Fruit fly (Drosophila melanogaster) whole organism, embryonic: ENCODE measurements around the gene asl.

Source experiments
- ATbp ChIP-seq: fragments of 200-800 bp; sonication (Bioruptor generic); optimal IDR thresholded peaks from 2 replicates; lab custom pipeline; 2017; ENCODE audit warnings: missing biosample characterization, mild to moderate bottlenecking, missing genetic modification characterization, missing genetic modification reagents
- Atf6 ChIP-seq: fragments of 200-800 bp; sonication (Bioruptor generic); IDR thresholded peaks from 2 replicates; pipeline ENCODE4 v1.3.6; 2022; ENCODE audit warnings: missing biosample characterization, missing genetic modification characterization
- B-H2 ChIP-seq: fragments of 200-800 bp; sonication (Bioruptor generic); optimal IDR thresholded peaks from 2 replicates; lab custom pipeline; 2018; ENCODE audit warnings: missing biosample characterization, mild to moderate bottlenecking, missing genetic modification characterization
- CG10147 ChIP-seq: fragments of 200-800 bp; sonication (Bioruptor generic); optimal IDR thresholded peaks from 2 replicates; lab custom pipeline; 2019; ENCODE audit warnings: missing biosample characterization, mild to moderate bottlenecking, missing genetic modification characterization, moderate library complexity
- CG10654 ChIP-seq: fragments of 200-800 bp; sonication (Bioruptor generic); optimal IDR thresholded peaks from 2 replicates; lab custom pipeline; 2016; ENCODE audit warnings: missing biosample characterization, missing genetic modification characterization
- CG10959 ChIP-seq: fragments of 200-800 bp; sonication (Bioruptor generic); IDR thresholded peaks from 2 replicates; pipeline ENCODE4 v1.3.6; 2022; ENCODE audit warnings: missing biosample characterization, missing genetic modification characterization
- CG12071 ChIP-seq: fragments of 200-800 bp; sonication (Bioruptor generic); optimal IDR thresholded peaks from 3 replicates; lab custom pipeline; 2018; ENCODE audit warnings: missing biosample characterization, mild to moderate bottlenecking, missing genetic modification characterization
- CG12769 ChIP-seq: fragments of 200-800 bp; sonication (Bioruptor generic); optimal IDR thresholded peaks from 2 replicates; lab custom pipeline; 2019; ENCODE audit warnings: missing biosample characterization, mild to moderate bottlenecking, missing genetic modification characterization, moderate library complexity
- CG12942 ChIP-seq: fragments of 200-800 bp; sonication (Bioruptor generic); optimal IDR thresholded peaks from 3 replicates; lab custom pipeline; 2016; ENCODE audit warnings: missing biosample characterization, missing genetic modification characterization
- CG13123 ChIP-seq: fragments of 200-800 bp; sonication (Bioruptor generic); optimal IDR thresholded peaks from 2 replicates; lab custom pipeline; 2016; ENCODE audit warnings: missing biosample characterization, missing genetic modification characterization
- CG14860 ChIP-seq: fragments of 200-800 bp; sonication (Bioruptor generic); IDR thresholded peaks from 3 replicates; pipeline ENCODE4 v1.3.6; 2022; ENCODE audit warnings: missing biosample characterization, missing genetic modification characterization; ENCODE audit not compliant: partially characterized antibody
- CG15073 ChIP-seq: fragments of 200-800 bp; sonication (Bioruptor generic); optimal IDR thresholded peaks from 2 replicates; lab custom pipeline; 2016; ENCODE audit warnings: missing biosample characterization, missing genetic modification characterization
- CG18011 ChIP-seq: fragments of 200-800 bp; sonication (Bioruptor generic); optimal IDR thresholded peaks from 2 replicates; lab custom pipeline; 2017; ENCODE audit warnings: missing biosample characterization, missing genetic modification characterization, mild to moderate bottlenecking, moderate library complexity, missing genotype
- CG1832 ChIP-seq: fragments of 200-800 bp; sonication (Bioruptor generic); optimal IDR thresholded peaks from 2 replicates; lab custom pipeline; 2017; ENCODE audit warnings: missing biosample characterization, mild to moderate bottlenecking, missing genetic modification characterization, inconsistent platforms
- CG18619 ChIP-seq: fragments of 200-800 bp; sonication (Bioruptor generic); optimal IDR thresholded peaks from 3 replicates; lab custom pipeline; 2017; ENCODE audit warnings: missing biosample characterization, mild to moderate bottlenecking, missing genetic modification characterization
- CG3995 ChIP-seq: fragments of 200-800 bp; sonication (Bioruptor generic); optimal IDR thresholded peaks from 3 replicates; lab custom pipeline; 2016; ENCODE audit warnings: missing biosample characterization, missing genetic modification characterization
- CG42726 ChIP-seq: fragments of 200-800 bp; sonication (Bioruptor generic); IDR thresholded peaks from 2 replicates; pipeline ENCODE4 v1.3.6; 2022; ENCODE audit warnings: missing biosample characterization, missing genetic modification characterization; ENCODE audit not compliant: partially characterized antibody
- CG8359 ChIP-seq: fragments of 200-800 bp; sonication (Bioruptor generic); optimal IDR thresholded peaks from 2 replicates; lab custom pipeline; 2017; ENCODE audit warnings: missing biosample characterization, mild to moderate bottlenecking, missing genetic modification characterization, borderline replicate concordance
- CG8765 ChIP-seq: fragments of 200-800 bp; sonication (Bioruptor generic); IDR thresholded peaks from 2 replicates; pipeline ENCODE4 v1.3.6; 2022; ENCODE audit warnings: missing biosample characterization, missing genetic modification characterization
- CG9609 ChIP-seq: fragments of 200-800 bp; sonication (Bioruptor generic); optimal IDR thresholded peaks from 3 replicates; lab custom pipeline; 2016; ENCODE audit warnings: missing biosample characterization, missing genetic modification characterization
- Deaf1 ChIP-seq: fragments of 200-800 bp; optimal IDR thresholded peaks from 3 replicates; lab custom pipeline; 2019; ENCODE audit warnings: missing biosample characterization, mild to moderate bottlenecking, missing genetic modification characterization, moderate library complexity
- Dip2 ChIP-seq: fragments of 200-800 bp; sonication (Bioruptor generic); IDR thresholded peaks from 2 replicates; pipeline ENCODE4 v1.3.6; 2022; ENCODE audit warnings: missing biosample characterization, missing genetic modification characterization
- Fer1 ChIP-seq: fragments of 200-800 bp; sonication (Bioruptor generic); optimal IDR thresholded peaks from 2 replicates; lab custom pipeline; 2017; ENCODE audit warnings: missing biosample characterization, mild to moderate bottlenecking, missing genetic modification characterization
- Gsc ChIP-seq: fragments of 200-800 bp; sonication (Bioruptor generic); IDR thresholded peaks from 2 replicates; pipeline ENCODE4 v1.3.6; 2022; ENCODE audit warnings: missing biosample characterization, missing genetic modification characterization
- H15 ChIP-seq: fragments of 200-800 bp; sonication (Bioruptor generic); IDR thresholded peaks from 3 replicates; pipeline ENCODE4 v1.3.6; 2022; ENCODE audit warnings: missing biosample characterization, missing genetic modification characterization
- Hr78 ChIP-seq, 2 experiments: fragments of 200-800 bp in 1 of 2; fragments of >200 bp in 1 of 2; sonication (Bioruptor generic) in 1 of 2; optimal IDR thresholded peaks; 2 replicates each; lab custom pipeline; 2017 to 2019; ENCODE audit warnings: missing biosample characterization in 2 of 2, missing genetic modification characterization in 2 of 2, mild to moderate bottlenecking in 1 of 2, moderate library complexity in 1 of 2
- Kr ChIP-seq: fragments of 200-800 bp; sonication (Bioruptor generic); optimal IDR thresholded peaks from 2 replicates; lab custom pipeline; 2017; ENCODE audit warnings: missing biosample characterization, mild to moderate bottlenecking, missing genetic modification characterization
- Meics ChIP-seq: fragments of 200-800 bp; sonication (Bioruptor generic); optimal IDR thresholded peaks from 2 replicates; lab custom pipeline; 2017; ENCODE audit warnings: missing biosample characterization, mild to moderate bottlenecking, missing genetic modification characterization
- Mes4 ChIP-seq: fragments of 200-800 bp; sonication (Bioruptor generic); optimal IDR thresholded peaks from 2 replicates; lab custom pipeline; 2016; ENCODE audit warnings: missing biosample characterization, missing genetic modification characterization
- NFAT ChIP-seq: fragments of 200-800 bp; sonication (Bioruptor generic); IDR thresholded peaks from 2 replicates; pipeline ENCODE4 v1.3.6; 2022; ENCODE audit warnings: missing biosample characterization, missing genetic modification characterization
- Pdp1 ChIP-seq, 2 experiments: fragments of 200-800 bp; sonication (Bioruptor generic); optimal IDR thresholded peaks; 3 replicates each; lab custom pipeline; 2016; ENCODE audit warnings: missing biosample characterization in 2 of 2, missing genetic modification characterization in 2 of 2, mild to moderate bottlenecking in 1 of 2, moderate library complexity in 1 of 2
- Ptx1 ChIP-seq: fragments of 200-800 bp; sonication (Bioruptor generic); IDR thresholded peaks from 2 replicates; pipeline ENCODE4 v1.3.6; 2022; ENCODE audit warnings: missing biosample characterization, missing genetic modification characterization
- ara ChIP-seq: fragments of 200-800 bp; sonication (Bioruptor generic); IDR thresholded peaks from 2 replicates; pipeline ENCODE4 v1.3.6; 2022; ENCODE audit warnings: missing biosample characterization, missing genetic modification characterization
- bbx ChIP-seq: fragments of 200-800 bp; sonication (Bioruptor generic); IDR thresholded peaks from 2 replicates; pipeline ENCODE4 v1.3.6; 2022; ENCODE audit warnings: missing biosample characterization, missing genetic modification characterization; ENCODE audit not compliant: partially characterized antibody
- chinmo ChIP-seq: fragments of 200-800 bp; sonication (Bioruptor generic); IDR thresholded peaks from 4 replicates; pipeline ENCODE4 v1.3.6; 2022; ENCODE audit warnings: missing biosample characterization, missing genetic modification characterization; ENCODE audit not compliant: partially characterized antibody
- crol ChIP-seq: fragments of 200-800 bp; sonication (Bioruptor generic); IDR thresholded peaks from 2 replicates; pipeline ENCODE4 v1.3.6; 2022; ENCODE audit warnings: missing biosample characterization, missing genetic modification characterization
- cwo ChIP-seq: fragments of 200-800 bp; sonication (Bioruptor generic); optimal IDR thresholded peaks from 3 replicates; lab custom pipeline; 2017; ENCODE audit warnings: missing biosample characterization, missing genetic modification characterization, mild to moderate bottlenecking, moderate library complexity, missing genetic modification reagents
- dm ChIP-seq: fragments of 200-800 bp; sonication (Bioruptor generic); optimal IDR thresholded peaks from 3 replicates; lab custom pipeline; 2016; ENCODE audit warnings: missing biosample characterization, missing genetic modification characterization
- kay ChIP-seq: fragments of 200-800 bp; sonication (Bioruptor generic); optimal IDR thresholded peaks from 2 replicates; lab custom pipeline; 2016; ENCODE audit warnings: missing biosample characterization, missing genetic modification characterization
- kni ChIP-seq: fragments of 200-800 bp; sonication (Bioruptor generic); optimal IDR thresholded peaks from 3 replicates; lab custom pipeline; 2017; ENCODE audit warnings: mild to moderate bottlenecking, missing biosample characterization, missing genetic modification reagents, missing genetic modification characterization
- mam ChIP-seq: fragments of 200-800 bp; sonication (Bioruptor generic); optimal IDR thresholded peaks from 3 replicates; lab custom pipeline; 2016; ENCODE audit warnings: missing biosample characterization, missing genetic modification characterization
- mld ChIP-seq: fragments of 200-800 bp; sonication (Bioruptor generic); IDR thresholded peaks from 3 replicates; pipeline ENCODE4 v1.3.6; 2022; ENCODE audit warnings: missing biosample characterization, missing genetic modification characterization; ENCODE audit not compliant: partially characterized antibody
- nom ChIP-seq: fragments of 200-800 bp; sonication (Bioruptor generic); optimal IDR thresholded peaks from 2 replicates; lab custom pipeline; 2017; ENCODE audit warnings: missing biosample characterization, missing genetic modification characterization, mild to moderate bottlenecking, moderate library complexity, missing genetic modification reagents
- p53 ChIP-seq: fragments of 200-800 bp; sonication (Bioruptor generic); optimal IDR thresholded peaks from 2 replicates; lab custom pipeline; 2016; ENCODE audit warnings: missing biosample characterization, missing genetic modification characterization
- pnt ChIP-seq: fragments of 200-800 bp; sonication (Bioruptor generic); optimal IDR thresholded peaks from 3 replicates; lab custom pipeline; 2016; ENCODE audit warnings: missing biosample characterization, missing genetic modification characterization
- run ChIP-seq: fragments of 200-800 bp; sonication (Bioruptor generic); optimal IDR thresholded peaks from 3 replicates; lab custom pipeline; 2018; ENCODE audit warnings: missing biosample characterization, mild to moderate bottlenecking, missing genetic modification characterization
- salm ChIP-seq: fragments of 200-800 bp; sonication (Bioruptor generic); optimal IDR thresholded peaks from 2 replicates; lab custom pipeline; 2018; ENCODE audit warnings: missing biosample characterization, mild to moderate bottlenecking, missing genetic modification characterization
- unc-4 ChIP-seq: fragments of 200-800 bp; sonication (Bioruptor generic); IDR thresholded peaks from 2 replicates; pipeline ENCODE4 v1.3.6; 2022; ENCODE audit warnings: missing biosample characterization, missing genetic modification characterization; ENCODE audit not compliant: partially characterized antibody

Gene asl

dm6 chr3R:5621714-5622405, 15.5 kb upstream of the asl start (continued):
- TF ChIP-seq CG12769 (peak; percentile 41), mld (GFP tag; lab: Robert Waterston, UW) (0 out of 3 replicates have a peak, but pooled peaks have one; percentile 17), p53 (GFP tag; lab: Kevin White, UChicago) (no peak), Fer1 (GFP tag; lab: Kevin White, UChicago) (no peak), CG9609 (GFP tag; lab: Kevin White, UChicago) (no peak), nom (GFP tag; lab: Kevin White, UChicago) (peak; percentile 95), bbx (no peak), CG18011 (GFP tag; lab: Kevin White, UChicago) (no peak), CG10959 (no peak), run (no peak), CG12942 (no peak), B-H2 (no peak), Pdp1 (GFP tag; optimal IDR thresholded peaks at IDR 0.05; lab: Kevin White, UChicago) (peak in 1 of 2 experiments; percentile 69), kni (GFP tag; lab: Kevin White, UChicago) (peak; percentile 43), dm (GFP tag; lab: Kevin White, UChicago) (no peak), CG3995 (GFP tag; lab: Kevin White, UChicago) (no peak), Deaf1 (tag; lab: Kevin White, UChicago) (peak; percentile 24), CG42726 (GFP tag; lab: Robert Waterston, UW) (0 out of 2 replicates have a peak, but pooled peaks have one; percentile 19), Atf6 (GFP tag; lab: Robert Waterston, UW) (no peak), Kr (GFP tag; lab: Kevin White, UChicago) (no peak), CG8359 (GFP tag; lab: Kevin White, UChicago) (no peak), Mes4 (no peak), cwo (GFP tag; lab: Kevin White, UChicago) (no peak), ATbp (GFP tag; lab: Kevin White, UChicago) (no peak), Hr78 (GFP tag; optimal IDR thresholded peaks at IDR 0.05; lab: Kevin White, UChicago) (no peak), CG14860 (GFP tag; lab: Robert Waterston, UW) (0 out of 3 replicates have a peak, but pooled peaks have one; percentile 19), chinmo (no peak), kay (GFP tag; lab: Kevin White, UChicago) (peak; percentile 8)

dm6 chr3R:5620387-5620956, 14.1 kb upstream of the asl start:
- TF ChIP-seq Gsc (GFP tag; lab: Robert Waterston, UW): peak; percentile 13; the same call in 1 of the 2 replicates
- TF ChIP-seq unc-4 (GFP tag; lab: Robert Waterston, UW): no peak
- peak in 1 of 2 experiments; percentile 92 for TF ChIP-seq Hr78 (GFP tag; optimal IDR thresholded peaks at IDR 0.05; lab: Kevin White, UChicago)
- TF ChIP-seq CG1832 (GFP tag; lab: Kevin White, UChicago): no peak
- peak; percentile 82 for TF ChIP-seq crol (GFP tag; lab: Robert Waterston, UW)
- peak; percentile 2 for TF ChIP-seq CG13123
- TF ChIP-seq Meics (GFP tag; lab: Kevin White, UChicago): peak; percentile 64
- TF ChIP-seq Ptx1 (GFP tag; lab: Robert Waterston, UW): peak; percentile 71
- peak; percentile 40 for TF ChIP-seq CG10654
- peak; percentile 52 for TF ChIP-seq ara (GFP tag; lab: Robert Waterston, UW)
- no peak for TF ChIP-seq Dip2 (GFP tag; lab: Robert Waterston, UW)
- TF ChIP-seq pnt (GFP tag; lab: Kevin White, UChicago): peak; percentile 38
- TF ChIP-seq NFAT (GFP tag; lab: Robert Waterston, UW): peak; percentile 52; the same call in 1 of the 2 replicates
- peak; percentile 66 for TF ChIP-seq CG18619 (GFP tag; lab: Kevin White, UChicago)
- TF ChIP-seq CG12071 (GFP tag; lab: Kevin White, UChicago): no peak
- TF ChIP-seq CG8765 (GFP tag; lab: Robert Waterston, UW): no peak
- TF ChIP-seq CG15073 (GFP tag; lab: Kevin White, UChicago): peak; percentile 8
- peak; percentile 60 for TF ChIP-seq mam (GFP tag; lab: Kevin White, UChicago)
- peak; percentile 65 for TF ChIP-seq CG10147 (GFP tag; lab: Kevin White, UChicago)
- TF ChIP-seq salm: peak; percentile 16
- TF ChIP-seq H15 (GFP tag; lab: Robert Waterston, UW): peak; percentile 24; the same call in 1 of the 3 replicates
